Worm (Caenorhabditis elegans) whole organism, L4 larva: ENCODE measurements around the gene Y51H4A.23.
"Not testable (repeated sequence)": the region's sequence is repeated elsewhere in the genome, so short reads cannot be mapped to it uniquely, and the experiment has no call there.

Experiments
- F10B5.3 ChIP-seq: sonication (generic microtip); optimal IDR thresholded peaks from 2 replicates; lab custom pipeline; 2016; ENCODE audit warnings: mild to moderate bottlenecking, missing genetic modification characterization, missing compliant biosample characterization
- F26F4.8 ChIP-seq: fragments of 200-800 bp; sonication (Bioruptor generic); conservative IDR thresholded peaks from 2 replicates; pipeline ENCODE4 v1.3.6; 2022; ENCODE audit warnings: missing genetic modification characterization, missing compliant biosample characterization
- F49E8.2 ChIP-seq: sonication (generic microtip); optimal IDR thresholded peaks from 2 replicates; lab custom pipeline; 2016; ENCODE audit warnings: missing compliant biosample characterization, mild to moderate bottlenecking, missing genetic modification characterization, borderline replicate concordance
- R02D3.7 ChIP-seq: fragments of 150-350 bp; sonication (generic microtip); optimal IDR thresholded peaks from 3 replicates; lab custom pipeline; 2014; ENCODE audit warnings: missing biosample characterization, missing genetic modification characterization
- T20F7.1 ChIP-seq: fragments of 200-800 bp; sonication (Bioruptor generic); optimal IDR thresholded peaks from 2 replicates; lab custom pipeline; 2018; ENCODE audit warnings: mild to moderate bottlenecking, missing genetic modification characterization, missing compliant biosample characterization
- Y48G9A.11 ChIP-seq: fragments of 200-800 bp; sonication (Bioruptor generic); IDR thresholded peaks from 2 replicates; pipeline ENCODE4 v1.3.6; 2022; ENCODE audit warnings: missing genetic modification reagents, missing genetic modification characterization, missing compliant biosample characterization
- attf-4 ChIP-seq: sonication (generic microtip); optimal IDR thresholded peaks from 3 replicates; lab custom pipeline; 2017; ENCODE audit warnings: missing biosample characterization, missing genetic modification characterization
- ceh-20 ChIP-seq: fragments of 200-800 bp; sonication (Bioruptor generic); IDR thresholded peaks from 2 replicates; pipeline ENCODE4 v1.3.6; 2022; ENCODE audit warnings: missing genetic modification reagents, missing genetic modification characterization, missing compliant biosample characterization
- daf-12 ChIP-seq: fragments of 150-350 bp; optimal IDR thresholded peaks from 2 replicates; lab custom pipeline; 2014; ENCODE audit warnings: missing biosample characterization, missing genetic modification reagents, missing genetic modification characterization
- daf-16 ChIP-seq, 3 experiments: sonication (generic microtip); optimal IDR thresholded peaks; 2 replicates each; lab custom pipeline; 2016 to 2017; ENCODE audit warnings: missing genetic modification characterization in 3 of 3, missing genetic modification reagents in 3 of 3, mild to moderate bottlenecking in 2 of 3, missing compliant biosample characterization in 2 of 3, missing biosample characterization in 1 of 3, moderate library complexity in 1 of 3
- dmd-6 ChIP-seq: fragments of 200-800 bp; sonication (Bioruptor generic); IDR thresholded peaks from 2 replicates; pipeline ENCODE4 v1.3.6; 2022; ENCODE audit warnings: missing genetic modification reagents, missing genetic modification characterization, missing compliant biosample characterization
- dmd-8 ChIP-seq: fragments of 200-800 bp; sonication (Bioruptor generic); IDR thresholded peaks from 2 replicates; pipeline ENCODE4 v1.3.6; 2022; ENCODE audit warnings: missing genetic modification characterization, missing compliant biosample characterization
- dve-1 ChIP-seq: sonication (generic microtip); optimal IDR thresholded peaks from 2 replicates; lab custom pipeline; 2017; ENCODE audit warnings: antibody characterized with exemption, mild to moderate bottlenecking, missing genetic modification characterization, missing compliant biosample characterization; ENCODE audit not compliant: insufficient read depth
- egl-27 ChIP-seq: sonication (generic microtip); optimal IDR thresholded peaks from 3 replicates; lab custom pipeline; 2017; ENCODE audit warnings: missing biosample characterization, missing genetic modification reagents, missing genetic modification characterization
- fkh-10 ChIP-seq: fragments of 150-350 bp; optimal IDR thresholded peaks from 2 replicates; lab custom pipeline; 2014; ENCODE audit warnings: missing biosample characterization, missing genetic modification reagents, missing genetic modification characterization
- fos-1 ChIP-seq: fragments of 150-350 bp; optimal IDR thresholded peaks from 2 replicates; lab custom pipeline; 2014; ENCODE audit warnings: missing biosample characterization, missing genetic modification characterization
- hlh-30 ChIP-seq: sonication (generic microtip); optimal IDR thresholded peaks from 2 replicates; lab custom pipeline; 2017; ENCODE audit warnings: antibody characterized with exemption, mild to moderate bottlenecking, missing genetic modification characterization, missing compliant biosample characterization; ENCODE audit not compliant: insufficient read depth
- hmg-1.1 ChIP-seq: fragments of 200-800 bp; sonication (Bioruptor generic); IDR thresholded peaks from 2 replicates; pipeline ENCODE4 v1.3.6; 2022; ENCODE audit warnings: missing genetic modification reagents, missing genetic modification characterization, missing compliant biosample characterization
- jun-1 ChIP-seq: fragments of 150-350 bp; optimal IDR thresholded peaks from 2 replicates; lab custom pipeline; 2014; ENCODE audit warnings: missing biosample characterization, missing genetic modification reagents, missing genetic modification characterization
- lim-7 ChIP-seq: fragments of 200-800 bp; sonication (Bioruptor generic); IDR thresholded peaks from 2 replicates; pipeline ENCODE4 v1.3.6; 2022; ENCODE audit warnings: missing genetic modification characterization, missing compliant biosample characterization
- lin-1 ChIP-seq: fragments of 200-800 bp; sonication (Bioruptor generic); IDR thresholded peaks from 2 replicates; pipeline ENCODE4 v1.3.6; 2022; ENCODE audit warnings: missing genetic modification reagents, missing genetic modification characterization, missing compliant biosample characterization
- lin-13 ChIP-seq: fragments of 150-350 bp; optimal IDR thresholded peaks from 2 replicates; lab custom pipeline; 2014; ENCODE audit warnings: missing biosample characterization, missing genetic modification reagents, missing genetic modification characterization
- lin-38 ChIP-seq: fragments of 200-800 bp; sonication (Bioruptor generic); IDR thresholded peaks from 2 replicates; pipeline ENCODE4 v1.3.6; 2022; ENCODE audit warnings: missing genetic modification reagents, missing genetic modification characterization, missing compliant biosample characterization
- lsy-2 ChIP-seq, 2 experiments: fragments of 150-350 bp in 1 of 2; sonication (generic microtip) in 1 of 2; optimal IDR thresholded peaks; 2 replicates each; lab custom pipeline; 2014 to 2017; ENCODE audit warnings: missing biosample characterization in 2 of 2, missing genetic modification characterization in 2 of 2
- madf-9 ChIP-seq: fragments of 200-800 bp; sonication (Bioruptor generic); conservative IDR thresholded peaks from 2 replicates; pipeline ENCODE4 v1.3.6; 2022; ENCODE audit warnings: missing genetic modification reagents, missing genetic modification characterization, missing compliant biosample characterization
- mdl-1 ChIP-seq, 2 experiments: fragments of 150-350 bp in 1 of 2; sonication (generic microtip) in 1 of 2; optimal IDR thresholded peaks; 2 replicates each; lab custom pipeline; 2014 to 2017; ENCODE audit warnings: missing biosample characterization in 2 of 2, missing genetic modification characterization in 2 of 2
- mdt-29 ChIP-seq: fragments of 200-800 bp; sonication (Bioruptor generic); IDR thresholded peaks from 2 replicates; pipeline ENCODE4 v1.3.6; 2022; ENCODE audit warnings: missing genetic modification reagents, missing genetic modification characterization, missing compliant biosample characterization
- mxl-2 ChIP-seq: fragments of 200-800 bp; sonication (Bioruptor generic); conservative IDR thresholded peaks from 2 replicates; pipeline ENCODE4 v1.3.6; 2022; ENCODE audit warnings: missing genetic modification reagents, missing genetic modification characterization, missing compliant biosample characterization
- nhr-28 ChIP-seq: fragments of 150-350 bp; optimal IDR thresholded peaks from 2 replicates; lab custom pipeline; 2014; ENCODE audit warnings: missing biosample characterization, missing genetic modification characterization
- nhr-41 ChIP-seq: fragments of 200-800 bp; sonication (Bioruptor generic); IDR thresholded peaks from 2 replicates; pipeline ENCODE4 v1.3.6; 2022; ENCODE audit warnings: missing genetic modification reagents, missing genetic modification characterization, missing compliant biosample characterization
- nhr-77 ChIP-seq: fragments of 150-350 bp; optimal IDR thresholded peaks from 2 replicates; lab custom pipeline; 2014; ENCODE audit warnings: missing biosample characterization, missing genetic modification characterization
- pha-4 ChIP-seq, 2 experiments: fragments of 150-350 bp in 1 of 2; fragments of 200-800 bp in 1 of 2; sonication (Bioruptor generic) in 1 of 2; IDR thresholded peaks in 1 of 2; optimal IDR thresholded peaks in 1 of 2; 2 replicates each; pipeline versions ENCODE4 v1.3.6 to Lab custom; 2014 to 2022; ENCODE audit warnings: missing genetic modification characterization in 2 of 2, missing genetic modification reagents in 2 of 2, missing biosample characterization in 1 of 2, missing compliant biosample characterization in 1 of 2
- rbr-2 ChIP-seq: sonication (generic microtip); optimal IDR thresholded peaks from 2 replicates; lab custom pipeline; 2016; ENCODE audit warnings: missing genotype, missing genetic modification characterization, missing compliant biosample characterization
- sdz-12 ChIP-seq: fragments of 200-800 bp; sonication (Bioruptor generic); optimal IDR thresholded peaks from 2 replicates; lab custom pipeline; 2018; ENCODE audit warnings: mild to moderate bottlenecking, missing genetic modification characterization, missing compliant biosample characterization
- skn-1 ChIP-seq: fragments of 150-350 bp; optimal IDR thresholded peaks from 2 replicates; lab custom pipeline; 2014; ENCODE audit warnings: missing biosample characterization, missing genetic modification characterization
- snpc-1.2 ChIP-seq: fragments of 200-800 bp; sonication (Bioruptor generic); IDR thresholded peaks from 2 replicates; pipeline ENCODE4 v1.3.6; 2022; ENCODE audit warnings: missing genetic modification reagents, missing genetic modification characterization, missing compliant biosample characterization
- snpc-4 ChIP-seq: fragments of 150-350 bp; optimal IDR thresholded peaks from 2 replicates; lab custom pipeline; 2014; ENCODE audit warnings: missing biosample characterization, missing genetic modification characterization
- spr-3 ChIP-seq: fragments of 200-800 bp; sonication (Bioruptor generic); optimal IDR thresholded peaks from 2 replicates; lab custom pipeline; 2018; ENCODE audit warnings: mild to moderate bottlenecking, missing genetic modification characterization, missing compliant biosample characterization
- tra-1 ChIP-seq: fragments of 200-800 bp; sonication (Bioruptor generic); IDR thresholded peaks from 2 replicates; pipeline ENCODE4 v1.3.6; 2022; ENCODE audit warnings: missing genetic modification reagents, missing genetic modification characterization, missing compliant biosample characterization
- unc-39 ChIP-seq: sonication (generic microtip); optimal IDR thresholded peaks from 2 replicates; lab custom pipeline; 2017; ENCODE audit warnings: missing biosample characterization, missing genetic modification characterization
- unc-62 ChIP-seq, 3 experiments: fragments of 150-350 bp in 1 of 3; sonication (generic microtip); optimal IDR thresholded peaks in 2 of 3; peaks in 1 of 3; 1 replicate in 1 of 3; 2 replicates in 2 of 3; lab custom pipeline; 2014 to 2017; ENCODE audit warnings: missing biosample characterization in 3 of 3, missing genetic modification characterization in 3 of 3, missing genetic modification reagents in 3 of 3, missing genotype in 1 of 3
- vab-7 ChIP-seq: fragments of 200-800 bp; sonication (Bioruptor generic); IDR thresholded peaks from 2 replicates; pipeline ENCODE4 v1.3.6; 2022; ENCODE audit warnings: missing genetic modification reagents, missing genetic modification characterization, missing compliant biosample characterization

Y51H4A.23 gene

ce11 chrIV:16722616-16723015 is at the start of gene Y51H4A.23:
Gene Y51H4A.23, plus strand, starts transcription at chrIV:16722916.
- TF ChIP-seq unc-62 (GFP tag; optimal IDR thresholded peaks at IDR 0.05 in 1 of 2; lab: Kevin White, UChicago) (peak in 1 of 2 experiments; percentile 50), snpc-1.2 (peak; percentile 47; the same call in 1 of the 2 replicates)
- TF ChIP-seq unc-62 (tag; optimal IDR thresholded peaks at IDR 0.05; lab: Kevin White, UChicago), result not testable (repeated sequence)
- TF ChIP-seq, all 104 proteins: peak for 2; not testable (repeated sequence) for 102

- TF ChIP-seq mxl-2 (GFP tag; lab: Robert Waterston, UW) (0 out of 2 replicates have a peak, but pooled peaks have one; percentile 35), madf-9 (peak; percentile 51; the same call in 1 of the 2 replicates), F26F4.8 (GFP tag; lab: Robert Waterston, UW) (0 out of 2 replicates have a peak, but pooled peaks have one; percentile 41), nhr-41 (GFP tag; lab: Robert Waterston, UW) (peak; percentile 48; the same call in 1 of the 2 replicates), vab-7 (GFP tag; lab: Robert Waterston, UW) (peak; percentile 37; the same call in 1 of the 2 replicates), snpc-1.2 (peak; percentile 96), lin-38 (GFP tag; lab: Robert Waterston, UW) (peak; percentile 55)
These were observed 40.9 kb upstream of the Y51H4A.23 start for ce11 chrIV:16681812-16682211.

- TF ChIP-seq F10B5.3 (tag; lab: Kevin White, UChicago) (no peak), fkh-10 (GFP tag; lab: Kevin White, UChicago) (no peak), Y48G9A.11 (peak; percentile 48; the same call in 1 of the 2 replicates), egl-27 (no peak), lim-7 (GFP tag; lab: Robert Waterston, UW) (no peak; the same call in 1 of the 2 replicates), hlh-30 (peak; percentile 30), lin-13 (peak; percentile 62), dmd-8 (GFP tag; lab: Robert Waterston, UW) (no peak), jun-1 (tag; lab: Kevin White, UChicago) (no peak), tra-1 (GFP tag; lab: Robert Waterston, UW) (0 out of 2 replicates have a peak, but pooled peaks have one; percentile 27), hmg-1.1 (GFP tag; lab: Robert Waterston, UW) (peak; percentile 75; the same call in 1 of the 2 replicates), sdz-12 (GFP tag; lab: Kevin White, UChicago) (peak; percentile 55), pha-4 (GFP tag; IDR thresholded peaks at IDR 0.05; lab: Robert Waterston, UW) (peak; percentile 48; the same call in 1 of the 2 replicates), pha-4 (tag; optimal IDR thresholded peaks at IDR 0.05; lab: Kevin White, UChicago) (no peak), rbr-2 (tag; lab: Kevin White, UChicago) (peak; percentile 7), unc-62 (GFP tag; optimal IDR thresholded peaks at IDR 0.05 in 1 of 2; lab: Kevin White, UChicago) (no peak), unc-62 (tag; optimal IDR thresholded peaks at IDR 0.05; lab: Kevin White, UChicago) (no peak), spr-3 (GFP tag; lab: Kevin White, UChicago) (peak; percentile 16), lin-1 (GFP tag; lab: Robert Waterston, UW) (peak; percentile 64), R02D3.7 (tag; lab: Kevin White, UChicago) (no peak), mdt-29 (GFP tag; lab: Robert Waterston, UW) (peak; percentile 62; the same call in 1 of the 2 replicates), snpc-1.2 (peak; percentile 99), daf-16 (GFP tag; optimal IDR thresholded peaks at IDR 0.05; lab: Kevin White, UChicago) (no peak), daf-16 (tag; optimal IDR thresholded peaks at IDR 0.05; lab: Kevin White, UChicago) (peak; percentile 78), dve-1 (tag; lab: Kevin White, UChicago) (peak; percentile 65), nhr-41 (GFP tag; lab: Robert Waterston, UW) (peak; percentile 59; the same call in 1 of the 2 replicates), F49E8.2 (peak; percentile 8), madf-9 (peak; percentile 55; the same call in 1 of the 2 replicates), nhr-77 (tag; lab: Kevin White, UChicago) (peak; percentile 35), lin-38 (GFP tag; lab: Robert Waterston, UW) (peak; percentile 68), ceh-20 (0 out of 2 replicates have a peak, but pooled peaks have one; percentile 29)
- TF ChIP-seq, all 104 proteins: peak for 20
These were observed 38.5 kb upstream of the Y51H4A.23 start for ce11 chrIV:16684224-16684623.

ce11 chrIV:16694567-16694966 is 28.1 kb upstream of the Y51H4A.23 start, which contains the start of gene Y51H4A.941:
Gene Y51H4A.941, minus strand, starts transcription at chrIV:16694667.
- TF ChIP-seq unc-39 (tag; lab: Kevin White, UChicago), result no peak
- TF ChIP-seq mdl-1 (tag; optimal IDR thresholded peaks at IDR 0.05; lab: Kevin White, UChicago), result no peak
- no peak for TF ChIP-seq dmd-6
- TF ChIP-seq R02D3.7 (tag; lab: Kevin White, UChicago), result no peak
- no peak for TF ChIP-seq snpc-4
- TF ChIP-seq T20F7.1, result no peak
- TF ChIP-seq lsy-2 (tag; optimal IDR thresholded peaks at IDR 0.05; lab: Kevin White, UChicago), result no peak
- TF ChIP-seq nhr-28 (tag; lab: Kevin White, UChicago), result no peak
- TF ChIP-seq skn-1 (tag; lab: Kevin White, UChicago), result no peak
- TF ChIP-seq egl-27, result no peak
- no peak for TF ChIP-seq fos-1
- no peak for TF ChIP-seq daf-12
- no peak for TF ChIP-seq attf-4
- TF ChIP-seq lim-7 (GFP tag; lab: Robert Waterston, UW), result no peak
- TF ChIP-seq madf-9, result no peak
